Worm (Caenorhabditis elegans): Measurements from ENCODE around the gene F10E7.9.
A peak's percentile ranks its signal among the peaks of the same experiment; 100 is the strongest.

ce11 chrII:7060202-7060601, 49.7 kb downstream of the F10E7.9 start:
- TF ChIP-seq ama-1 (optimal IDR thresholded peaks at IDR 0.05) = no peak
- no peak for TF ChIP-seq ama-1 (GFP tag; optimal IDR thresholded peaks at IDR 0.05)
- peak; percentile 57 for TF ChIP-seq nhr-90 (tag; optimal IDR thresholded peaks at IDR 0.05)
- no peak for TF ChIP-seq hlh-12 (tag; optimal IDR thresholded peaks at IDR 0.05)
- TF ChIP-seq unc-130 (GFP tag; optimal IDR thresholded peaks at IDR 0.05) = no peak

All from whole organism, young adult.